Fruit fly (Drosophila melanogaster): ENCODE results near the gene CG10600.

The CG10600 gene

DNA sequence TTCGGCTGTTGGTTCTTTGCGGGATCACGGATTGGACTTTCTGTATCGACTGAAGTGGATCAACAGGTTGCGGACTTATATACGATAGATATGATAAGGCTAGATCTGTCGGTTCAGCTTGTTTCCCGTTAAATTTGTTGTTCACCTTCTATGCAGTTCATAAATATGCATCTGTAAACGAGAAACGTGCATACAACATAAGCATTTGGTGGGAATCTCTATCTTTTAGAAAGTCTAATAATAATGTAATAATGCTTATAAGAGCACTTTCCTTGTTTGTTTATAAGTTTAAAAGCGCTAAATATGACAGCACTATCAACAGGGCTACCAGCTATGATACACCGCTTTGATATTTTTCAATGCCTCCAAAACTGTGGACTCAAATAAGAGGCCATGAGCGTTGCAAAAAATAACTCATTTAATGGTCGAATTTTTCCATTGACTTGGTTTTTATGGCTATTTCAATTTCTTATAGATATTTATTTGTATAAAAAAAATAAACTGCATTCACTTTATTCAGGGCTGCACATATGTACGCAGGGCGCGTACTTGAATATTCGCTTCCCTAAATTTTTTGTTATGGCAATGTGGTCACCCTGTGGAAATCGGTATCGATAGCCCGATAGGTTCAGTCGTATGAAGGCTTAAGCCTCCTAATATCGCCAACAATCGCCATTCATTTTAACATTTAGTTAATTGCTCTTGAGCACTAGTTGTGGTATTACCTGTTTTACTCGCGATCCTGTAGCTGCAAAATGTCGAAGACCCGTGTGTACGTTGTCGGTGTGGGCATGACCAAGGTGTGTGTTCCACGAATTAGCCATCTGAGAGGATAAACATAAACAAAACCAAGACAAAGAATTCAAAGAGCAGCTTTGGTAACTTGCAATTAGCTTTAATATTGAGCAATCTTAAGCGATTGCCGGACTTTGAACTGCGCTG is 8.6 kb downstream of the CG10600 start, which contains the start of the genes CG17597 and ScpX (continued):
- TF ChIP-seq CG18262 (tag; optimal IDR thresholded peaks at IDR 0.05) (peak; percentile 63), CG6765 (GFP tag; optimal IDR thresholded peaks at IDR 0.05) (peak; percentile 5), sd (tag; optimal IDR thresholded peaks at IDR 0.05) (no peak), CG1529 (GFP tag; optimal IDR thresholded peaks at IDR 0.05) (no peak), en (GFP tag; optimal IDR thresholded peaks at IDR 0.05) (no peak), CG6791 (GFP tag; IDR thresholded peaks at IDR 0.05; ENCODE audit: partially characterized antibody) (peak; percentile 91), NC2β (GFP tag; optimal IDR thresholded peaks at IDR 0.05) (peak; percentile 21), CG13775 (GFP tag; optimal IDR thresholded peaks at IDR 0.05) (peak; percentile 74), BEAF-32 (GFP tag; optimal IDR thresholded peaks at IDR 0.05) (peak; percentile 81), nmo (GFP tag; optimal IDR thresholded peaks at IDR 0.05) (peak; percentile 81), sc (optimal IDR thresholded peaks at IDR 0.05) (no peak), sc (GFP tag; optimal IDR thresholded peaks at IDR 0.05) (peak; percentile 18), CG10267 (tag; optimal IDR thresholded peaks at IDR 0.05) (peak; percentile 53), HLH4C (GFP tag; IDR thresholded peaks at IDR 0.05; ENCODE audit: partially characterized antibody) (peak; percentile 90), CG13123 (GFP tag; optimal IDR thresholded peaks at IDR 0.05) (no peak), tna (GFP tag; IDR thresholded peaks at IDR 0.05; ENCODE audit: partially characterized antibody) (peak; percentile 89), CG18764 (GFP tag; optimal IDR thresholded peaks at IDR 0.05) (peak; percentile 38), CG9932 (GFP tag; IDR thresholded peaks at IDR 0.05) (peak; percentile 61), CG8944 (GFP tag; optimal IDR thresholded peaks at IDR 0.05) (peak; percentile 46), ap (GFP tag; IDR thresholded peaks at IDR 0.05) (0 out of 2 replicates have a peak, but pooled peaks have one; percentile 19), CG17385 (GFP tag; optimal IDR thresholded peaks at IDR 0.05) (peak; percentile 52), Lim3 (GFP tag; IDR thresholded peaks at IDR 0.05) (no peak), ewg (GFP tag; optimal IDR thresholded peaks at IDR 0.05) (peak; percentile 44), chif (GFP tag; optimal IDR thresholded peaks at IDR 0.05) (peak; percentile 22 to 75), CG15011 (GFP tag; optimal IDR thresholded peaks at IDR 0.05) (peak; percentile 39), dati (GFP tag; IDR thresholded peaks at IDR 0.05) (no peak), Blimp-1 (GFP tag; optimal IDR thresholded peaks at IDR 0.05) (peak; percentile 64), H2.0 (GFP tag; IDR thresholded peaks at IDR 0.05) (peak; percentile 57), Antp (GFP tag; optimal IDR thresholded peaks at IDR 0.05) (peak; percentile 53), CG10462 (GFP tag; optimal IDR thresholded peaks at IDR 0.05) (peak; percentile 23), CG13424 (tag; optimal IDR thresholded peaks at IDR 0.05) (peak; percentile 67), gt (GFP tag; IDR thresholded peaks at IDR 0.05) (no peak), D19B (GFP tag; optimal IDR thresholded peaks at IDR 0.05) (peak; percentile 44), pb (GFP tag; optimal IDR thresholded peaks at IDR 0.05) (no peak), CoRest (tag; optimal IDR thresholded peaks at IDR 0.05) (peak; percentile 77), ac (GFP tag; optimal IDR thresholded peaks at IDR 0.05) (no peak), CG11085 (GFP tag; IDR thresholded peaks at IDR 0.05) (peak; percentile 49; the same call in 1 of the 2 replicates), Sox100B (GFP tag; optimal IDR thresholded peaks at IDR 0.05) (peak; percentile 54), lab (GFP tag; optimal IDR thresholded peaks at IDR 0.05) (peak; percentile 75)

Data from whole organism, embryonic.